Fruit fly (Drosophila melanogaster) whole organism, wandering third instar larva: ENCODE data around the gene Rtca.

Experiments used
- CrebA ChIP-seq: fragments of 200-800 bp; sonication (Bioruptor generic); optimal IDR thresholded peaks from 2 replicates; lab custom pipeline; 2016; ENCODE audit warnings: missing biosample characterization, mild to moderate bottlenecking, missing genetic modification characterization, borderline replicate concordance
- Dfd ChIP-seq: fragments of >200 bp; optimal IDR thresholded peaks from 2 replicates; lab custom pipeline; 2017; ENCODE audit warnings: missing biosample characterization, missing genetic modification characterization
- Hnf4 ChIP-seq: fragments of 200-800 bp; sonication (Bioruptor generic); optimal IDR thresholded peaks from 2 replicates; lab custom pipeline; 2016; ENCODE audit warnings: missing biosample characterization, mild to moderate bottlenecking, missing genetic modification characterization
- Hr78 ChIP-seq: fragments of >200 bp; optimal IDR thresholded peaks from 2 replicates; lab custom pipeline; 2017; ENCODE audit warnings: missing biosample characterization, missing genetic modification characterization
- Rel ChIP-seq, 2 experiments: fragments of 200-800 bp; sonication (Bioruptor generic) in 1 of 2; optimal IDR thresholded peaks; 2 replicates in 1 of 2; 3 replicates in 1 of 2; lab custom pipeline; 2016 to 2019; ENCODE audit warnings: mild to moderate bottlenecking in 2 of 2, missing biosample characterization in 2 of 2, missing genetic modification characterization in 2 of 2, moderate library complexity in 1 of 2
- psq ChIP-seq: fragments of 200-800 bp; sonication (Bioruptor generic); optimal IDR thresholded peaks from 3 replicates; lab custom pipeline; 2017; ENCODE audit warnings: missing biosample characterization, mild to moderate bottlenecking, missing genetic modification characterization, moderate library complexity
- rgr ChIP-seq: fragments of 200-800 bp; sonication (Bioruptor generic); optimal IDR thresholded peaks from 3 replicates; lab custom pipeline; 2016; ENCODE audit warnings: missing biosample characterization, mild to moderate bottlenecking, missing genetic modification characterization
- sv ChIP-seq: fragments of 200-800 bp; sonication (Bioruptor generic); optimal IDR thresholded peaks from 3 replicates; lab custom pipeline; 2016; ENCODE audit warnings: missing biosample characterization, missing genetic modification characterization
- woc ChIP-seq: sonication (Bioruptor generic); optimal IDR thresholded peaks from 2 replicates; lab custom pipeline; 2016; ENCODE audit warnings: missing biosample characterization, mild to moderate bottlenecking, missing genetic modification characterization

DNA sequence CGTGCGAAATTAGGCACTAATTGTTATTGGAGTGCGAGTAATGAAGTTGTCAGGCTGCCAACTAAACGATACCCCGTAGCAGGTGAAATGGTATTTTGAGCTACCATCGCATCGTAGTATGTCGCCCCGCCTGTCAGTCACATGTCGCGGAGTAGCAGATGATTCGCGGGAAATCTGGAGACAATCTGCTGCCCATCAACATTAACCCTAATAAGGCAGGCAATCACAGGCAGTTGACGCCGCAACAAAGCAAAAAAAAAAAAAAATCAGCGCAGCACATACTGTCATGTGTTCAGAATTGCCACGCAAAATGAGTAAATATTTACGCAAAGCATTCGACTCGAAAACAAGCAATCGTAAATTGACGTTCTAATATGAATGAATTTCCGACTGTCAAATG is 31.6 kb downstream of the Rtca start:
- no peak for TF ChIP-seq Rel (GFP tag; optimal IDR thresholded peaks at IDR 0.05; lab: Kevin White, UChicago)
- no peak for TF ChIP-seq Rel (tag; optimal IDR thresholded peaks at IDR 0.05; lab: Kevin White, UChicago)
- TF ChIP-seq rgr (GFP tag; lab: Kevin White, UChicago) = no peak
- no peak for TF ChIP-seq CrebA (GFP tag; lab: Kevin White, UChicago)
- no peak for TF ChIP-seq Hr78 (GFP tag; lab: Kevin White, UChicago)
- TF ChIP-seq woc = no peak
- TF ChIP-seq psq = no peak
- TF ChIP-seq Dfd (GFP tag; lab: Kevin White, UChicago) = no peak
- no peak for TF ChIP-seq sv (GFP tag; lab: Kevin White, UChicago)
- TF ChIP-seq Hnf4 = no peak
